Fruit fly (Drosophila melanogaster) whole organism, embryonic: ENCODE results near the gene CG8326.
A peak's percentile ranks its signal among the peaks of the same experiment; 100 is the strongest.

Source experiments
- Bdp1 ChIP-seq: fragments of 200-800 bp; sonication (Bioruptor generic); optimal IDR thresholded peaks from 3 replicates; lab custom pipeline; 2016; ENCODE audit warnings: missing biosample characterization, missing genetic modification characterization
- CG11695 ChIP-seq: fragments of 200-800 bp; sonication (Bioruptor generic); IDR thresholded peaks from 3 replicates; pipeline ENCODE4 v1.3.6; 2022; ENCODE audit warnings: missing biosample characterization, missing genetic modification characterization
- CG12219 ChIP-seq: fragments of 200-800 bp; sonication (Bioruptor generic); optimal IDR thresholded peaks from 3 replicates; lab custom pipeline; 2018; ENCODE audit warnings: missing biosample characterization, mild to moderate bottlenecking, missing genetic modification characterization
- CG12744 ChIP-seq: fragments of 200-800 bp; sonication (Bioruptor generic); optimal IDR thresholded peaks from 2 replicates; lab custom pipeline; 2016; ENCODE audit warnings: missing biosample characterization, missing genetic modification characterization
- CG13296 ChIP-seq: fragments of 200-800 bp; sonication (Bioruptor generic); optimal IDR thresholded peaks from 3 replicates; lab custom pipeline; 2018; ENCODE audit warnings: missing biosample characterization, mild to moderate bottlenecking, missing genetic modification characterization
- CG14050 ChIP-seq: fragments of 200-800 bp; sonication (Bioruptor generic); IDR thresholded peaks from 3 replicates; pipeline ENCODE4 v1.3.6; 2022; ENCODE audit warnings: missing biosample characterization, missing genetic modification characterization
- CG14965 ChIP-seq: fragments of 200-800 bp; sonication (Bioruptor generic); optimal IDR thresholded peaks from 2 replicates; lab custom pipeline; 2016; ENCODE audit warnings: missing biosample characterization, missing genetic modification characterization, borderline replicate concordance
- CG15601 ChIP-seq: fragments of 200-800 bp; sonication (Bioruptor generic); optimal IDR thresholded peaks from 3 replicates; lab custom pipeline; 2019; ENCODE audit warnings: missing biosample characterization, mild to moderate bottlenecking, missing genetic modification characterization, moderate library complexity
- CG16863 ChIP-seq: fragments of 200-800 bp; sonication (Bioruptor generic); optimal IDR thresholded peaks from 3 replicates; lab custom pipeline; 2016; ENCODE audit warnings: missing biosample characterization, missing genetic modification characterization
- CG17359 ChIP-seq: fragments of 200-800 bp; sonication (Bioruptor generic); optimal IDR thresholded peaks from 3 replicates; lab custom pipeline; 2018; ENCODE audit warnings: missing biosample characterization, mild to moderate bottlenecking, missing genetic modification characterization, moderate library complexity
- CG17802 ChIP-seq: fragments of 200-800 bp; sonication (Bioruptor generic); optimal IDR thresholded peaks from 2 replicates; lab custom pipeline; 2018; ENCODE audit warnings: missing biosample characterization, mild to moderate bottlenecking, missing genetic modification characterization, moderate library complexity
- CG30431 ChIP-seq: fragments of 200-800 bp; sonication (Bioruptor generic); optimal IDR thresholded peaks from 2 replicates; lab custom pipeline; 2017; ENCODE audit warnings: missing biosample characterization, missing genetic modification characterization
- CG31224 ChIP-seq: fragments of 200-800 bp; sonication (Bioruptor generic); IDR thresholded peaks from 2 replicates; pipeline ENCODE4 v1.3.6; 2022; ENCODE audit warnings: missing biosample characterization, missing genetic modification characterization
- CG31388 ChIP-seq: fragments of 200-800 bp; sonication (Bioruptor generic); optimal IDR thresholded peaks from 2 replicates; lab custom pipeline; 2016; ENCODE audit warnings: missing biosample characterization, missing genetic modification characterization
- CG3281 ChIP-seq: fragments of 200-800 bp; sonication (Bioruptor generic); optimal IDR thresholded peaks from 3 replicates; lab custom pipeline; 2017; ENCODE audit warnings: missing biosample characterization, mild to moderate bottlenecking, missing genetic modification characterization
- CG34422 ChIP-seq: fragments of 200-800 bp; sonication (Bioruptor generic); IDR thresholded peaks from 3 replicates; pipeline ENCODE4 v1.3.6; 2022; ENCODE audit warnings: missing biosample characterization, missing genetic modification characterization
- CG4404 ChIP-seq: fragments of 200-800 bp; sonication (Bioruptor generic); IDR thresholded peaks from 2 replicates; pipeline ENCODE4 v1.3.6; 2022; ENCODE audit warnings: missing biosample characterization, missing genetic modification characterization
- CG4707 ChIP-seq: fragments of 200-800 bp; sonication (Bioruptor generic); optimal IDR thresholded peaks from 2 replicates; lab custom pipeline; 2018; ENCODE audit warnings: missing biosample characterization, mild to moderate bottlenecking, missing genetic modification characterization, moderate library complexity
- CG9215 ChIP-seq: fragments of 200-800 bp; sonication (Bioruptor generic); IDR thresholded peaks from 2 replicates; pipeline ENCODE4 v1.3.6; 2022; ENCODE audit warnings: missing biosample characterization, missing genetic modification characterization
- CG9609 ChIP-seq: fragments of 200-800 bp; sonication (Bioruptor generic); optimal IDR thresholded peaks from 3 replicates; lab custom pipeline; 2016; ENCODE audit warnings: missing biosample characterization, missing genetic modification characterization
- CG9797 ChIP-seq: fragments of 200-800 bp; sonication (Bioruptor generic); optimal IDR thresholded peaks from 3 replicates; lab custom pipeline; 2018; ENCODE audit warnings: missing biosample characterization, mild to moderate bottlenecking, missing genetic modification characterization
- CG9932 ChIP-seq: fragments of 200-800 bp; sonication (Bioruptor generic); IDR thresholded peaks from 2 replicates; pipeline ENCODE4 v1.3.6; 2022; ENCODE audit warnings: missing biosample characterization, missing genetic modification characterization
- CHES-1-like ChIP-seq: fragments of 200-800 bp; sonication (Bioruptor generic); optimal IDR thresholded peaks from 2 replicates; lab custom pipeline; 2016; ENCODE audit warnings: missing biosample characterization, missing genetic modification characterization
- Dek ChIP-seq: fragments of 200-800 bp; sonication (Bioruptor generic); optimal IDR thresholded peaks from 3 replicates; lab custom pipeline; 2019; ENCODE audit warnings: missing biosample characterization, mild to moderate bottlenecking, missing genetic modification characterization, moderate library complexity
- Drgx ChIP-seq: fragments of 200-800 bp; sonication (Bioruptor generic); IDR thresholded peaks from 2 replicates; pipeline ENCODE4 v1.3.6; 2022; ENCODE audit warnings: missing biosample characterization, missing genetic modification characterization
- Ets65A ChIP-seq: fragments of 200-800 bp; sonication (Bioruptor generic); peaks from one replicate; lab custom pipeline; 2016; ENCODE audit warnings: missing biosample characterization, missing genetic modification characterization
- Jarid2 ChIP-seq: fragments of 200-800 bp; sonication (Bioruptor generic); optimal IDR thresholded peaks from 3 replicates; lab custom pipeline; 2017; ENCODE audit warnings: mild to moderate bottlenecking, missing biosample characterization, missing genetic modification reagents, missing genetic modification characterization
- Lhr ChIP-seq: fragments of 200-800 bp; sonication (Bioruptor generic); optimal IDR thresholded peaks from 3 replicates; lab custom pipeline; 2017; ENCODE audit warnings: mild to moderate bottlenecking, missing biosample characterization, missing genetic modification reagents, missing genetic modification characterization
- NFAT ChIP-seq: fragments of 200-800 bp; sonication (Bioruptor generic); IDR thresholded peaks from 2 replicates; pipeline ENCODE4 v1.3.6; 2022; ENCODE audit warnings: missing biosample characterization, missing genetic modification characterization
- Nf-YB ChIP-seq: fragments of 200-800 bp; sonication (Bioruptor generic); optimal IDR thresholded peaks from 3 replicates; lab custom pipeline; 2019; ENCODE audit warnings: missing biosample characterization, mild to moderate bottlenecking, missing genetic modification characterization, moderate library complexity
- Sox102F ChIP-seq: fragments of 200-800 bp; sonication (Bioruptor generic); optimal IDR thresholded peaks from 2 replicates; lab custom pipeline; 2018; ENCODE audit warnings: missing biosample characterization, mild to moderate bottlenecking, missing genetic modification characterization, moderate library complexity
- Sry-β ChIP-seq: fragments of 200-800 bp; sonication (Bioruptor generic); optimal IDR thresholded peaks from 2 replicates; lab custom pipeline; 2018; ENCODE audit warnings: missing biosample characterization, mild to moderate bottlenecking, missing genetic modification characterization, moderate library complexity
- Stat92E ChIP-seq, 3 experiments: fragments of >200 bp in 2 of 3; fragments of 200-800 bp in 1 of 3; sonication (Bioruptor generic) in 1 of 3; optimal IDR thresholded peaks; 2 replicates each; lab custom pipeline; 2017 to 2019; ENCODE audit warnings: missing biosample characterization in 3 of 3, missing genetic modification characterization in 3 of 3, mild to moderate bottlenecking in 1 of 3, moderate library complexity in 1 of 3
- TFAM ChIP-seq: fragments of 200-800 bp; sonication (Bioruptor generic); optimal IDR thresholded peaks from 2 replicates; lab custom pipeline; 2017; ENCODE audit warnings: missing biosample characterization, missing genetic modification characterization, inconsistent platforms
- Vsx1 ChIP-seq: fragments of 200-800 bp; sonication (Bioruptor generic); optimal IDR thresholded peaks from 2 replicates; lab custom pipeline; 2017; ENCODE audit warnings: missing biosample characterization, mild to moderate bottlenecking, missing genetic modification characterization, missing genetic modification reagents
- al ChIP-seq: fragments of 200-800 bp; sonication (Bioruptor generic); IDR thresholded peaks from 2 replicates; pipeline ENCODE4 v1.3.6; 2022; ENCODE audit warnings: missing biosample characterization, missing genetic modification characterization
- bsh ChIP-seq, 2 experiments: fragments of 200-800 bp; sonication (Bioruptor generic); optimal IDR thresholded peaks; 2 replicates each; lab custom pipeline; 2017 to 2018; ENCODE audit warnings: mild to moderate bottlenecking in 2 of 2, missing biosample characterization in 2 of 2, missing genetic modification characterization in 2 of 2, moderate library complexity in 1 of 2
- cad ChIP-seq: fragments of >200 bp; optimal IDR thresholded peaks from 2 replicates; lab custom pipeline; 2017; ENCODE audit warnings: missing biosample characterization, missing genetic modification characterization
- crc ChIP-seq: fragments of 200-800 bp; sonication (Bioruptor generic); optimal IDR thresholded peaks from 2 replicates; lab custom pipeline; 2016; ENCODE audit warnings: missing biosample characterization, missing genetic modification characterization
- ems ChIP-seq: fragments of 200-800 bp; sonication (Bioruptor generic); optimal IDR thresholded peaks from 3 replicates; lab custom pipeline; 2016; ENCODE audit warnings: missing biosample characterization, missing genetic modification characterization
- esg ChIP-seq: fragments of 200-800 bp; sonication (Bioruptor generic); conservative IDR thresholded peaks from 2 replicates; pipeline ENCODE4 v1.3.6; 2022; ENCODE audit warnings: missing biosample characterization, missing genetic modification characterization
- gt ChIP-seq: fragments of 200-800 bp; sonication (Bioruptor generic); IDR thresholded peaks from 2 replicates; pipeline ENCODE4 v1.3.6; 2022; ENCODE audit warnings: missing biosample characterization, missing genetic modification characterization
- hth ChIP-seq: fragments of >200 bp; optimal IDR thresholded peaks from 2 replicates; lab custom pipeline; 2017; ENCODE audit warnings: inconsistent platforms
- lmd ChIP-seq: fragments of 200-800 bp; sonication (Bioruptor generic); IDR thresholded peaks from 2 replicates; pipeline ENCODE4 v1.3.6; 2022; ENCODE audit warnings: missing biosample characterization, missing genetic modification characterization
- nom ChIP-seq: fragments of 200-800 bp; sonication (Bioruptor generic); optimal IDR thresholded peaks from 2 replicates; lab custom pipeline; 2017; ENCODE audit warnings: missing biosample characterization, missing genetic modification characterization, mild to moderate bottlenecking, moderate library complexity, missing genetic modification reagents
- oc ChIP-seq: fragments of 200-800 bp; sonication (Bioruptor generic); optimal IDR thresholded peaks from 2 replicates; lab custom pipeline; 2018; ENCODE audit warnings: missing biosample characterization, mild to moderate bottlenecking, missing genetic modification characterization, moderate library complexity
- pfk ChIP-seq: fragments of 200-800 bp; sonication (Bioruptor generic); optimal IDR thresholded peaks from 2 replicates; lab custom pipeline; 2018; ENCODE audit warnings: missing biosample characterization, mild to moderate bottlenecking, missing genetic modification characterization, moderate library complexity
- prd ChIP-seq, 3 experiments: fragments of >200 bp in 2 of 3; fragments of 200-800 bp in 1 of 3; sonication (Bioruptor generic) in 1 of 3; optimal IDR thresholded peaks in 2 of 3; IDR thresholded peaks in 1 of 3; 2 replicates in 2 of 3; 3 replicates in 1 of 3; pipeline versions ENCODE4 v1.3.6 to Lab custom; 2017 to 2022; ENCODE audit warnings: missing biosample characterization in 1 of 3, missing genetic modification characterization in 1 of 3
- schlank ChIP-seq: fragments of 200-800 bp; sonication (Bioruptor generic); optimal IDR thresholded peaks from 2 replicates; lab custom pipeline; 2018; ENCODE audit warnings: missing biosample characterization, mild to moderate bottlenecking, missing genetic modification characterization
- sens ChIP-seq: fragments of 200-800 bp; sonication (Bioruptor generic); peaks from one replicate; lab custom pipeline; 2016; ENCODE audit warnings: missing biosample characterization, missing genetic modification characterization
- sr ChIP-seq: fragments of 200-800 bp; sonication (Bioruptor generic); IDR thresholded peaks from 3 replicates; pipeline ENCODE4 v1.3.6; 2022; ENCODE audit warnings: missing biosample characterization, missing genetic modification characterization
- wor ChIP-seq: fragments of 200-800 bp; sonication (Bioruptor generic); IDR thresholded peaks from 2 replicates; pipeline ENCODE4 v1.3.6; 2022; ENCODE audit warnings: missing biosample characterization, missing genetic modification characterization

Gene CG8326

DNA sequence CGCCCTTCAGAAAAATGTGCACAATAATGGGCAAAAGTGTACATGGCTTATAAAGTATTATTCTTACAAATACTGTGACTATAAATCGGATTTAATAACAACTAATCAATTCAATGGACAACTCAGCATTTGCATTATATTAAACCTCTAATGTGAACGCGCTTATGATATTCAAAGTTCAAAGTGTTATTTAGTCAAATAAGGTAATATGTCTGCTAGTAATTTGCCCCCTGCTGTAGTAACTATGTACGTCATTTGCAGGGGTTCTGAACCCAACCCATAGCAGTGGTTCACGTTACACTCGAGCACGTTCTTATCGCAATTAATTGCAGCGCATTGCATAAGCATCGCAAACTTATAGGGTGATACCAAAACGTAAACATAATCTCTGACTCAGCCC is 41.2 kb downstream of the CG8326 start (continued):
- TF ChIP-seq Stat92E (GFP tag; optimal IDR thresholded peaks at IDR 0.05; lab: Kevin White, UChicago) (no peak), prd (optimal IDR thresholded peaks at IDR 0.05; lab: Kevin White, UChicago) (no peak), prd (GFP tag; IDR thresholded peaks at IDR 0.05; lab: Robert Waterston, UW) (no peak), al (GFP tag; lab: Robert Waterston, UW) (no peak), CG9215 (no peak), Nf-YB (no peak), CG17802 (tag; lab: Kevin White, UChicago) (no peak), NFAT (no peak), oc (tag; lab: Kevin White, UChicago) (no peak), CG9797 (GFP tag; lab: Kevin White, UChicago) (no peak), sr (no peak), CG13296 (GFP tag; lab: Kevin White, UChicago) (no peak), Bdp1 (GFP tag; lab: Kevin White, UChicago) (no peak), hth (no peak), CG14965 (GFP tag; lab: Kevin White, UChicago) (no peak), CG9609 (no peak), Ets65A (no peak), Sry-β (GFP tag; lab: Kevin White, UChicago) (no peak), crc (GFP tag; lab: Kevin White, UChicago) (no peak), esg (no peak), Lhr (GFP tag; lab: Kevin White, UChicago) (no peak), CG4404 (no peak), Jarid2 (GFP tag; lab: Kevin White, UChicago) (no peak), gt (GFP tag; lab: Robert Waterston, UW) (no peak), CG4707 (GFP tag; lab: Kevin White, UChicago) (no peak), CHES-1-like (GFP tag; lab: Kevin White, UChicago) (no peak), ems (GFP tag; lab: Kevin White, UChicago) (no peak), lmd (GFP tag; lab: Robert Waterston, UW) (no peak), CG11695 (peak; percentile 45; the same call in 1 of the 3 replicates), Sox102F (GFP tag; lab: Kevin White, UChicago) (peak; percentile 16), sens (GFP tag; lab: Kevin White, UChicago) (peak; percentile 71), TFAM (GFP tag; lab: Kevin White, UChicago) (no peak), CG17359 (tag; lab: Kevin White, UChicago) (no peak), CG31224 (GFP tag; lab: Robert Waterston, UW) (no peak), CG12744 (GFP tag; lab: Kevin White, UChicago) (no peak), CG9932 (GFP tag; lab: Robert Waterston, UW) (no peak), CG12219 (GFP tag; lab: Kevin White, UChicago) (peak; percentile 28), cad (GFP tag; lab: Kevin White, UChicago) (no peak), CG34422 (no peak), wor (GFP tag; lab: Robert Waterston, UW) (no peak), Drgx (GFP tag; lab: Robert Waterston, UW) (no peak), Dek (tag; lab: Kevin White, UChicago) (no peak), CG14050 (GFP tag; lab: Robert Waterston, UW) (no peak), CG3281 (no peak), CG15601 (no peak), schlank (tag; lab: Kevin White, UChicago) (no peak), CG31388 (GFP tag; lab: Kevin White, UChicago) (no peak), bsh (GFP tag; optimal IDR thresholded peaks at IDR 0.05; lab: Kevin White, UChicago) (peak in 1 of 2 experiments; percentile 26), pfk (GFP tag; lab: Kevin White, UChicago) (no peak), CG16863 (GFP tag; lab: Kevin White, UChicago) (no peak), Vsx1 (GFP tag; lab: Kevin White, UChicago) (no peak), nom (GFP tag; lab: Kevin White, UChicago) (no peak), CG30431 (no peak)
